Worm (Caenorhabditis elegans): ENCODE data around the gene ztf-29.

ztf-29 gene

ce11 chrIII:11573921-11574320 lies 13.0 kb downstream of the ztf-29 start, which contains the start of gene Y66D12A.8:
Gene Y66D12A.8, plus strand, starts transcription at chrIII:11574221.
- no peak for TF ChIP-seq unc-86 (tag; optimal IDR thresholded peaks at IDR 0.05)
- no peak for TF ChIP-seq aha-1 (tag; optimal IDR thresholded peaks at IDR 0.05)
- no peak for TF ChIP-seq alr-1 (tag; optimal IDR thresholded peaks at IDR 0.05; ENCODE audit: borderline replicate concordance)
- no peak for TF ChIP-seq vab-15 (tag; optimal IDR thresholded peaks at IDR 0.05)
- TF ChIP-seq sptf-1 (tag; optimal IDR thresholded peaks at IDR 0.05), result no peak
- TF ChIP-seq irx-1 (tag; optimal IDR thresholded peaks at IDR 0.05), result no peak
- TF ChIP-seq ceh-82 (tag; optimal IDR thresholded peaks at IDR 0.05), result no peak
- no peak for TF ChIP-seq lin-35 (GFP tag; optimal IDR thresholded peaks at IDR 0.05)

ce11 chrIII:11579380-11579779 lies 18.4 kb downstream of the ztf-29 start:
- TF ChIP-seq nhr-85 (tag), result peak; percentile 56
- TF ChIP-seq efl-3 (GFP tag; optimal IDR thresholded peaks at IDR 0.05), result no peak
- 0 out of 2 replicates have a peak, but pooled peaks have one; percentile 23 for TF ChIP-seq mab-9 (GFP tag; IDR thresholded peaks at IDR 0.05)

- TF ChIP-seq zag-1 (tag; optimal IDR thresholded peaks at IDR 0.05) (no peak), dpl-1 (GFP tag; optimal IDR thresholded peaks at IDR 0.05) (peak; percentile 81 to 90 (median 86)), lin-15B (tag; optimal IDR thresholded peaks at IDR 0.05) (peak; percentile 53), jun-1 (tag; optimal IDR thresholded peaks at IDR 0.05) (no peak), lin-35 (GFP tag; optimal IDR thresholded peaks at IDR 0.05) (peak; percentile 86 to 94), ceh-82 (tag; optimal IDR thresholded peaks at IDR 0.05) (peak in 1 of 3 experiments; percentile 11), mep-1 (tag; optimal IDR thresholded peaks at IDR 0.05) (peak; percentile 47), unc-62 (GFP tag; optimal IDR thresholded peaks at IDR 0.05) (no peak), efl-1 (optimal IDR thresholded peaks at IDR 0.05) (peak; percentile 60 to 91), efl-1 (GFP tag; optimal IDR thresholded peaks at IDR 0.05 in 1 of 2) (peak; percentile 89 to 99), nhr-47 (tag; optimal IDR thresholded peaks at IDR 0.05) (peak; percentile 31), xbp-1 (tag; optimal IDR thresholded peaks at IDR 0.05) (peak; percentile 20), nhr-19 (GFP tag; conservative IDR thresholded peaks at IDR 0.05) (peak; percentile 24; the same call in 1 of the 2 replicates), skn-1 (tag; optimal IDR thresholded peaks at IDR 0.05) (peak; percentile 30), lsy-2 (tag; optimal IDR thresholded peaks at IDR 0.05) (peak; percentile 17 to 68), lin-13 (GFP tag; optimal IDR thresholded peaks at IDR 0.05) (peak; percentile 15)
Observed at ce11 chrIII:11580428-11580885, 19.5 kb downstream of the ztf-29 start, which contains the start of gene Y66D12A.7. Gene Y66D12A.7, minus strand, starts transcription at chrIII:11580478.

- TF ChIP-seq efl-1 (optimal IDR thresholded peaks at IDR 0.05), result peak in 1 of 2 experiments; percentile 71
- peak; percentile 9 to 66 for TF ChIP-seq efl-1 (GFP tag; optimal IDR thresholded peaks at IDR 0.05 in 1 of 2)
- no peak for TF ChIP-seq nhr-12 (tag; optimal IDR thresholded peaks at IDR 0.05)
- no peak for TF ChIP-seq ceh-63 (GFP tag; optimal IDR thresholded peaks at IDR 0.05)
- no peak for TF ChIP-seq nhr-19 (GFP tag; conservative IDR thresholded peaks at IDR 0.05)
- TF ChIP-seq nhr-85 (tag), result peak; percentile 20
- TF ChIP-seq nhr-28 (tag; optimal IDR thresholded peaks at IDR 0.05), result no peak
- TF ChIP-seq fkh-8 (tag; optimal IDR thresholded peaks at IDR 0.05), result no peak
- no peak for TF ChIP-seq lir-3 (tag; optimal IDR thresholded peaks at IDR 0.05; ENCODE audit: poor library complexity)
- no peak for TF ChIP-seq jun-1 (tag; optimal IDR thresholded peaks at IDR 0.05)
- TF ChIP-seq unc-30 (tag; optimal IDR thresholded peaks at IDR 0.05), result no peak
Observed at ce11 chrIII:11581372-11581771, 20.4 kb downstream of the ztf-29 start, which contains the start of the genes Y66D12A.6 and ceh-92. Gene Y66D12A.6, minus strand, starts transcription at chrIII:11581402. Gene ceh-92, plus strand, starts transcription at chrIII:11581600.

- TF ChIP-seq grh-1 (GFP tag; IDR thresholded peaks at IDR 0.05) (no peak), C34B4.2 (tag; optimal IDR thresholded peaks at IDR 0.05) (no peak), vab-15 (tag; optimal IDR thresholded peaks at IDR 0.05) (no peak), xbp-1 (tag; optimal IDR thresholded peaks at IDR 0.05) (no peak), nhr-20 (tag; optimal IDR thresholded peaks at IDR 0.05) (no peak), isw-1 (GFP tag; IDR thresholded peaks at IDR 0.05) (no peak), nhr-76 (tag; optimal IDR thresholded peaks at IDR 0.05) (no peak)
Observed at ce11 chrIII:11582569-11582968, 21.6 kb downstream of the ztf-29 start.

All from whole organism, L1 larva.